Worm (Caenorhabditis elegans) whole organism, L4 larva: ENCODE results near the gene med-1.

Experiments used
- D1046.2 ChIP-seq: fragments of 200-800 bp; sonication (Bioruptor generic); IDR thresholded peaks from 2 replicates; pipeline ENCODE4 v1.3.6; 2022; ENCODE audit warnings: missing genetic modification characterization, missing compliant biosample characterization
- F10B5.3 ChIP-seq: sonication (generic microtip); optimal IDR thresholded peaks from 2 replicates; lab custom pipeline; 2016; ENCODE audit warnings: mild to moderate bottlenecking, missing genetic modification characterization, missing compliant biosample characterization
- F37D6.2 ChIP-seq: sonication (generic microtip); optimal IDR thresholded peaks from 2 replicates; lab custom pipeline; 2016; ENCODE audit warnings: mild to moderate bottlenecking, missing genetic modification characterization, missing compliant biosample characterization
- F44E2.7 ChIP-seq: fragments of 200-800 bp; sonication (Bioruptor generic); IDR thresholded peaks from 2 replicates; pipeline ENCODE4 v2.1.2; 2022; ENCODE audit warnings: missing genetic modification characterization, missing compliant biosample characterization
- Y75B8A.6 ChIP-seq: fragments of 200-800 bp; sonication (Bioruptor generic); IDR thresholded peaks from 2 replicates; pipeline ENCODE4 v1.3.6; 2022; ENCODE audit warnings: missing genetic modification reagents, missing genetic modification characterization, missing compliant biosample characterization
- aha-1 ChIP-seq: fragments of 150-350 bp; peaks from one replicate; lab custom pipeline; 2014; ENCODE audit warnings: missing biosample characterization, missing genetic modification characterization
- ama-1 ChIP-seq: fragments of 150-350 bp; optimal IDR thresholded peaks from 2 replicates; lab custom pipeline; 2014; ENCODE audit warnings: inconsistent platforms, mixed read lengths
- arid-1 ChIP-seq: fragments of 200-800 bp; sonication (Bioruptor generic); conservative IDR thresholded peaks from 2 replicates; pipeline ENCODE4 v1.3.6; 2022; ENCODE audit warnings: missing genetic modification reagents, missing genetic modification characterization, missing compliant biosample characterization
- attf-4 ChIP-seq: sonication (generic microtip); optimal IDR thresholded peaks from 3 replicates; lab custom pipeline; 2017; ENCODE audit warnings: missing biosample characterization, missing genetic modification characterization
- ceh-20 ChIP-seq: fragments of 200-800 bp; sonication (Bioruptor generic); IDR thresholded peaks from 2 replicates; pipeline ENCODE4 v1.3.6; 2022; ENCODE audit warnings: missing genetic modification reagents, missing genetic modification characterization, missing compliant biosample characterization
- ceh-44 ChIP-seq: fragments of 200-800 bp; sonication (Bioruptor generic); IDR thresholded peaks from 2 replicates; pipeline ENCODE4 v1.3.6; 2022; ENCODE audit warnings: missing genetic modification reagents, missing genetic modification characterization, missing compliant biosample characterization
- ceh-62 ChIP-seq: sonication (generic microtip); optimal IDR thresholded peaks from 2 replicates; lab custom pipeline; 2017; ENCODE audit warnings: missing biosample characterization, missing genetic modification characterization
- ceh-82 ChIP-seq: sonication (generic microtip); optimal IDR thresholded peaks from 2 replicates; lab custom pipeline; 2017; ENCODE audit warnings: missing biosample characterization, missing genetic modification characterization
- cey-2 ChIP-seq: sonication (generic microtip); optimal IDR thresholded peaks from 3 replicates; lab custom pipeline; 2017; ENCODE audit warnings: missing genetic modification characterization, mild to moderate bottlenecking, missing compliant biosample characterization, antibody characterized with exemption, borderline replicate concordance; ENCODE audit not compliant: insufficient read depth
- daf-12 ChIP-seq: fragments of 150-350 bp; optimal IDR thresholded peaks from 2 replicates; lab custom pipeline; 2014; ENCODE audit warnings: missing biosample characterization, missing genetic modification reagents, missing genetic modification characterization
- daf-16 ChIP-seq, 3 experiments: sonication (generic microtip); optimal IDR thresholded peaks; 2 replicates each; lab custom pipeline; 2016 to 2017; ENCODE audit warnings: missing genetic modification characterization in 3 of 3, missing genetic modification reagents in 3 of 3, mild to moderate bottlenecking in 2 of 3, missing compliant biosample characterization in 2 of 3, missing biosample characterization in 1 of 3, moderate library complexity in 1 of 3
- dmd-8 ChIP-seq: fragments of 200-800 bp; sonication (Bioruptor generic); IDR thresholded peaks from 2 replicates; pipeline ENCODE4 v1.3.6; 2022; ENCODE audit warnings: missing genetic modification characterization, missing compliant biosample characterization
- dpl-1 ChIP-seq: fragments of 150-350 bp; optimal IDR thresholded peaks from 2 replicates; lab custom pipeline; 2014; ENCODE audit warnings: missing biosample characterization, missing genetic modification reagents, missing genetic modification characterization
- egl-27 ChIP-seq: sonication (generic microtip); optimal IDR thresholded peaks from 3 replicates; lab custom pipeline; 2017; ENCODE audit warnings: missing biosample characterization, missing genetic modification reagents, missing genetic modification characterization
- egl-43 ChIP-seq: fragments of 200-800 bp; sonication (Bioruptor generic); IDR thresholded peaks from 2 replicates; pipeline ENCODE4 v1.3.6; 2022; ENCODE audit warnings: missing genetic modification reagents, missing genetic modification characterization, missing compliant biosample characterization
- hlh-30 ChIP-seq: sonication (generic microtip); optimal IDR thresholded peaks from 2 replicates; lab custom pipeline; 2017; ENCODE audit warnings: antibody characterized with exemption, mild to moderate bottlenecking, missing genetic modification characterization, missing compliant biosample characterization; ENCODE audit not compliant: insufficient read depth
- jun-1 ChIP-seq: fragments of 150-350 bp; optimal IDR thresholded peaks from 2 replicates; lab custom pipeline; 2014; ENCODE audit warnings: missing biosample characterization, missing genetic modification reagents, missing genetic modification characterization
- lim-7 ChIP-seq: fragments of 200-800 bp; sonication (Bioruptor generic); IDR thresholded peaks from 2 replicates; pipeline ENCODE4 v1.3.6; 2022; ENCODE audit warnings: missing genetic modification characterization, missing compliant biosample characterization
- lin-1 ChIP-seq: fragments of 200-800 bp; sonication (Bioruptor generic); IDR thresholded peaks from 2 replicates; pipeline ENCODE4 v1.3.6; 2022; ENCODE audit warnings: missing genetic modification reagents, missing genetic modification characterization, missing compliant biosample characterization
- lin-13 ChIP-seq: fragments of 150-350 bp; optimal IDR thresholded peaks from 2 replicates; lab custom pipeline; 2014; ENCODE audit warnings: missing biosample characterization, missing genetic modification reagents, missing genetic modification characterization
- lin-29 ChIP-seq: fragments of 200-800 bp; sonication (Bioruptor generic); IDR thresholded peaks from 2 replicates; pipeline ENCODE4 v1.3.6; 2022; ENCODE audit warnings: missing genetic modification reagents, missing genetic modification characterization, missing compliant biosample characterization
- lin-38 ChIP-seq: fragments of 200-800 bp; sonication (Bioruptor generic); IDR thresholded peaks from 2 replicates; pipeline ENCODE4 v1.3.6; 2022; ENCODE audit warnings: missing genetic modification reagents, missing genetic modification characterization, missing compliant biosample characterization
- lin-39 ChIP-seq: fragments of 150-350 bp; optimal IDR thresholded peaks from 2 replicates; lab custom pipeline; 2014; ENCODE audit warnings: missing biosample characterization, missing genetic modification reagents, missing genetic modification characterization
- madf-5 ChIP-seq, 2 experiments: fragments of 200-800 bp; sonication (Bioruptor generic); IDR thresholded peaks; 2 replicates each; pipeline ENCODE4 v1.3.6; 2022; ENCODE audit warnings: missing compliant biosample characterization in 2 of 2, missing genetic modification characterization in 2 of 2
- madf-9 ChIP-seq: fragments of 200-800 bp; sonication (Bioruptor generic); conservative IDR thresholded peaks from 2 replicates; pipeline ENCODE4 v1.3.6; 2022; ENCODE audit warnings: missing genetic modification reagents, missing genetic modification characterization, missing compliant biosample characterization
- mdt-29 ChIP-seq: fragments of 200-800 bp; sonication (Bioruptor generic); IDR thresholded peaks from 2 replicates; pipeline ENCODE4 v1.3.6; 2022; ENCODE audit warnings: missing genetic modification reagents, missing genetic modification characterization, missing compliant biosample characterization
- mep-1 ChIP-seq: fragments of 150-350 bp; sonication (generic microtip); optimal IDR thresholded peaks from 3 replicates; lab custom pipeline; 2014; ENCODE audit warnings: missing biosample characterization, missing genetic modification characterization
- mxl-2 ChIP-seq: fragments of 200-800 bp; sonication (Bioruptor generic); conservative IDR thresholded peaks from 2 replicates; pipeline ENCODE4 v1.3.6; 2022; ENCODE audit warnings: missing genetic modification reagents, missing genetic modification characterization, missing compliant biosample characterization
- nhr-10 ChIP-seq: fragments of 150-350 bp; optimal IDR thresholded peaks from 2 replicates; lab custom pipeline; 2014; ENCODE audit warnings: missing biosample characterization, missing genetic modification characterization
- nhr-11 ChIP-seq: fragments of 150-350 bp; optimal IDR thresholded peaks from 2 replicates; lab custom pipeline; 2014; ENCODE audit warnings: missing biosample characterization, missing genetic modification characterization
- nhr-111 ChIP-seq: fragments of 200-800 bp; sonication (Bioruptor generic); optimal IDR thresholded peaks from 2 replicates; lab custom pipeline; 2018; ENCODE audit warnings: mild to moderate bottlenecking, missing genetic modification characterization, missing compliant biosample characterization
- nhr-42 ChIP-seq: fragments of 200-800 bp; sonication (Bioruptor generic); IDR thresholded peaks from 2 replicates; pipeline ENCODE4 v1.3.6; 2022; ENCODE audit warnings: missing genetic modification characterization, missing compliant biosample characterization
- nhr-76 ChIP-seq: fragments of 150-350 bp; optimal IDR thresholded peaks from 2 replicates; lab custom pipeline; 2014; ENCODE audit warnings: missing biosample characterization, missing genetic modification characterization
- php-3 ChIP-seq: fragments of 200-800 bp; sonication (Bioruptor generic); IDR thresholded peaks from 2 replicates; pipeline ENCODE4 v1.3.6; 2022; ENCODE audit warnings: missing genetic modification reagents, missing genetic modification characterization, missing compliant biosample characterization
- pqm-1 ChIP-seq: sonication (generic microtip); optimal IDR thresholded peaks from 2 replicates; lab custom pipeline; 2017; ENCODE audit warnings: missing biosample characterization, missing genetic modification characterization
- saeg-2 ChIP-seq: fragments of 200-800 bp; sonication (Bioruptor generic); IDR thresholded peaks from 2 replicates; pipeline ENCODE4 v1.3.6; 2022; ENCODE audit warnings: missing genetic modification reagents, missing genetic modification characterization, missing compliant biosample characterization
- snpc-1.2 ChIP-seq: fragments of 200-800 bp; sonication (Bioruptor generic); IDR thresholded peaks from 2 replicates; pipeline ENCODE4 v1.3.6; 2022; ENCODE audit warnings: missing genetic modification reagents, missing genetic modification characterization, missing compliant biosample characterization
- snpc-4 ChIP-seq: fragments of 150-350 bp; optimal IDR thresholded peaks from 2 replicates; lab custom pipeline; 2014; ENCODE audit warnings: missing biosample characterization, missing genetic modification characterization
- spr-1 ChIP-seq: sonication (generic microtip); optimal IDR thresholded peaks from 2 replicates; lab custom pipeline; 2016; ENCODE audit warnings: mild to moderate bottlenecking, missing genetic modification characterization, missing compliant biosample characterization
- spr-3 ChIP-seq: fragments of 200-800 bp; sonication (Bioruptor generic); optimal IDR thresholded peaks from 2 replicates; lab custom pipeline; 2018; ENCODE audit warnings: mild to moderate bottlenecking, missing genetic modification characterization, missing compliant biosample characterization
- tag-97 ChIP-seq: fragments of 200-800 bp; sonication (Bioruptor generic); IDR thresholded peaks from 2 replicates; pipeline ENCODE4 v1.3.6; 2022; ENCODE audit warnings: missing genetic modification characterization, missing compliant biosample characterization
- unc-39 ChIP-seq: sonication (generic microtip); optimal IDR thresholded peaks from 2 replicates; lab custom pipeline; 2017; ENCODE audit warnings: missing biosample characterization, missing genetic modification characterization
- unc-62 ChIP-seq, 3 experiments: fragments of 150-350 bp in 1 of 3; sonication (generic microtip); optimal IDR thresholded peaks in 2 of 3; peaks in 1 of 3; 1 replicate in 1 of 3; 2 replicates in 2 of 3; lab custom pipeline; 2014 to 2017; ENCODE audit warnings: missing biosample characterization in 3 of 3, missing genetic modification characterization in 3 of 3, missing genetic modification reagents in 3 of 3, missing genotype in 1 of 3
- vab-7 ChIP-seq: fragments of 200-800 bp; sonication (Bioruptor generic); IDR thresholded peaks from 2 replicates; pipeline ENCODE4 v1.3.6; 2022; ENCODE audit warnings: missing genetic modification reagents, missing genetic modification characterization, missing compliant biosample characterization
- zfp-3 ChIP-seq: fragments of 200-800 bp; sonication (Bioruptor generic); conservative IDR thresholded peaks from 2 replicates; pipeline ENCODE4 v1.3.6; 2022; ENCODE audit warnings: missing genetic modification reagents, missing genetic modification characterization, missing compliant biosample characterization
- zip-2 ChIP-seq: fragments of 150-350 bp; optimal IDR thresholded peaks from 2 replicates; lab custom pipeline; 2014; ENCODE audit warnings: missing biosample characterization, missing genetic modification characterization

med-1 gene

ce11 chrX:12393786-12394308 lies 36.6 kb upstream of the med-1 start, which contains the start of gene F17E5.2 (continued):
- TF ChIP-seq snpc-4 (tag; lab: Kevin White, UChicago): peak; percentile 4
- peak; percentile 81; the same call in 1 of the 2 replicates for TF ChIP-seq zfp-3 (GFP tag; lab: Robert Waterston, UW)
- TF ChIP-seq jun-1 (tag; lab: Kevin White, UChicago): peak; percentile 68
- TF ChIP-seq saeg-2 (GFP tag; lab: Robert Waterston, UW): no peak
- no peak for TF ChIP-seq ama-1 (lab: Kevin White, UChicago)
- TF ChIP-seq nhr-42 (GFP tag; lab: Robert Waterston, UW): no peak; the same call in none of the 2 replicates
- 0 out of 2 replicates have a peak, but pooled peaks have one; percentile 60 for TF ChIP-seq arid-1
- TF ChIP-seq unc-39: no peak
- peak; percentile 58; the same call in 1 of the 2 replicates for TF ChIP-seq madf-9 (GFP tag; lab: Robert Waterston, UW)
- TF ChIP-seq lim-7 (GFP tag; lab: Robert Waterston, UW): no peak
- no peak for TF ChIP-seq dmd-8
- no peak for TF ChIP-seq lin-29 (GFP tag; lab: Robert Waterston, UW)
- peak; percentile 29 for TF ChIP-seq nhr-10
- TF ChIP-seq spr-3 (GFP tag; lab: Kevin White, UChicago): no peak
- TF ChIP-seq php-3 (GFP tag; lab: Robert Waterston, UW): peak; percentile 80
- no peak for TF ChIP-seq Y75B8A.6 (GFP tag; lab: Robert Waterston, UW)
- peak; percentile 89 for TF ChIP-seq F37D6.2 (tag; lab: Kevin White, UChicago)
- peak; percentile 85 for TF ChIP-seq dpl-1 (GFP tag; lab: Kevin White, UChicago)
- no peak for TF ChIP-seq mxl-2 (GFP tag; lab: Robert Waterston, UW)
- TF ChIP-seq ceh-82 (tag; lab: Kevin White, UChicago): no peak
- TF ChIP-seq F10B5.3 (tag; lab: Kevin White, UChicago): peak; percentile 63
- no peak for TF ChIP-seq madf-5 (GFP tag; IDR thresholded peaks at IDR 0.05; lab: Robert Waterston, UW)
- TF ChIP-seq cey-2 (tag; lab: Kevin White, UChicago): no peak
- peak; percentile 75 for TF ChIP-seq lin-1 (GFP tag; lab: Robert Waterston, UW)
- peak; percentile 84 for TF ChIP-seq spr-1 (tag; lab: Kevin White, UChicago)
- TF ChIP-seq mep-1 (tag; lab: Kevin White, UChicago): peak; percentile 98
- peak; percentile 53 for TF ChIP-seq aha-1
- no peak for TF ChIP-seq snpc-1.2 (GFP tag; lab: Robert Waterston, UW)
- TF ChIP-seq ceh-44 (GFP tag; lab: Robert Waterston, UW): no peak
- peak in 1 of 2 experiments; percentile 99 for TF ChIP-seq unc-62 (GFP tag; optimal IDR thresholded peaks at IDR 0.05 in 1 of 2; lab: Kevin White, UChicago)
- TF ChIP-seq unc-62 (tag; optimal IDR thresholded peaks at IDR 0.05; lab: Kevin White, UChicago): no peak
- TF ChIP-seq D1046.2 (GFP tag; lab: Robert Waterston, UW): no peak
- TF ChIP-seq mdt-29 (GFP tag; lab: Robert Waterston, UW): no peak
- TF ChIP-seq nhr-111 (GFP tag; lab: Kevin White, UChicago): no peak
- TF ChIP-seq daf-12 (tag; lab: Kevin White, UChicago): no peak
- TF ChIP-seq lin-38 (GFP tag; lab: Robert Waterston, UW): no peak; the same call in none of the 2 replicates
- no peak for TF ChIP-seq nhr-76 (tag; lab: Kevin White, UChicago)
- peak; percentile 16 for TF ChIP-seq egl-27 (tag; lab: Kevin White, UChicago)
- no peak for TF ChIP-seq attf-4
- no peak for TF ChIP-seq F44E2.7
- peak; percentile 39 for TF ChIP-seq pqm-1 (tag; lab: Kevin White, UChicago)
- no peak for TF ChIP-seq ceh-62 (tag; lab: Kevin White, UChicago)
- no peak; the same call in 1 of the 2 replicates for TF ChIP-seq vab-7
- peak; percentile 50 to 93 for TF ChIP-seq daf-16 (GFP tag; optimal IDR thresholded peaks at IDR 0.05; lab: Kevin White, UChicago)
- peak; percentile 94 for TF ChIP-seq daf-16 (tag; optimal IDR thresholded peaks at IDR 0.05; lab: Kevin White, UChicago)
- TF ChIP-seq lin-13 (GFP tag; lab: Kevin White, UChicago): peak; percentile 91
- peak; percentile 93 for TF ChIP-seq hlh-30 (tag; lab: Kevin White, UChicago)
- TF ChIP-seq tag-97 (GFP tag; lab: Robert Waterston, UW): no peak
- TF ChIP-seq nhr-11 (tag; lab: Kevin White, UChicago): peak; percentile 97
- peak; percentile 75 for TF ChIP-seq zip-2
- TF ChIP-seq lin-39: no peak
- TF ChIP-seq egl-43 (GFP tag; lab: Robert Waterston, UW): no peak
- TF ChIP-seq ceh-20: peak; percentile 73
